Fruit fly (Drosophila melanogaster) whole organism, embryonic: Measurements from ENCODE around the gene Vha55.

Experiments
- Antp ChIP-seq: fragments of 200-800 bp; sonication (Bioruptor generic); optimal IDR thresholded peaks from 3 replicates; lab custom pipeline; 2016; ENCODE audit warnings: missing biosample characterization, missing genetic modification characterization
- CG10543 ChIP-seq: fragments of 200-800 bp; sonication (Bioruptor generic); optimal IDR thresholded peaks from 3 replicates; lab custom pipeline; 2017; ENCODE audit warnings: missing biosample characterization, mild to moderate bottlenecking, missing genetic modification characterization, moderate library complexity
- CG12769 ChIP-seq: fragments of 200-800 bp; sonication (Bioruptor generic); optimal IDR thresholded peaks from 2 replicates; lab custom pipeline; 2019; ENCODE audit warnings: missing biosample characterization, mild to moderate bottlenecking, missing genetic modification characterization, moderate library complexity
- CG14965 ChIP-seq: fragments of 200-800 bp; sonication (Bioruptor generic); optimal IDR thresholded peaks from 2 replicates; lab custom pipeline; 2016; ENCODE audit warnings: missing biosample characterization, missing genetic modification characterization, borderline replicate concordance
- CG1647 ChIP-seq: fragments of 200-800 bp; sonication (Bioruptor generic); optimal IDR thresholded peaks from 3 replicates; lab custom pipeline; 2016; ENCODE audit warnings: missing biosample characterization, missing genetic modification characterization
- CG17328 ChIP-seq: fragments of 200-800 bp; sonication (Bioruptor generic); IDR thresholded peaks from 2 replicates; pipeline ENCODE4 v1.3.6; 2022; ENCODE audit warnings: missing biosample characterization, missing genetic modification characterization
- CG17912 ChIP-seq: fragments of 200-800 bp; sonication (Bioruptor generic); optimal IDR thresholded peaks from 2 replicates; lab custom pipeline; 2018; ENCODE audit warnings: missing biosample characterization, mild to moderate bottlenecking, missing genetic modification characterization
- CG18011 ChIP-seq: fragments of 200-800 bp; sonication (Bioruptor generic); optimal IDR thresholded peaks from 2 replicates; lab custom pipeline; 2017; ENCODE audit warnings: missing biosample characterization, missing genetic modification characterization, mild to moderate bottlenecking, moderate library complexity, missing genotype
- CG2199 ChIP-seq: fragments of 200-800 bp; sonication (Bioruptor generic); IDR thresholded peaks from 3 replicates; pipeline ENCODE4 v1.3.6; 2022; ENCODE audit warnings: missing biosample characterization, missing genetic modification characterization
- CG31365 ChIP-seq: fragments of 200-800 bp; sonication (Bioruptor generic); optimal IDR thresholded peaks from 2 replicates; lab custom pipeline; 2018; ENCODE audit warnings: missing biosample characterization, mild to moderate bottlenecking, missing genetic modification characterization
- CG4424 ChIP-seq: fragments of 200-800 bp; sonication (Bioruptor generic); optimal IDR thresholded peaks from 3 replicates; lab custom pipeline; 2016; ENCODE audit warnings: missing biosample characterization, missing genetic modification characterization
- CG4707 ChIP-seq: fragments of 200-800 bp; sonication (Bioruptor generic); optimal IDR thresholded peaks from 2 replicates; lab custom pipeline; 2018; ENCODE audit warnings: missing biosample characterization, mild to moderate bottlenecking, missing genetic modification characterization, moderate library complexity
- CG8478 ChIP-seq: fragments of >200 bp; optimal IDR thresholded peaks from 2 replicates; lab custom pipeline; 2018
- CG9215 ChIP-seq: fragments of 200-800 bp; sonication (Bioruptor generic); IDR thresholded peaks from 2 replicates; pipeline ENCODE4 v1.3.6; 2022; ENCODE audit warnings: missing biosample characterization, missing genetic modification characterization
- CG9609 ChIP-seq: fragments of 200-800 bp; sonication (Bioruptor generic); optimal IDR thresholded peaks from 3 replicates; lab custom pipeline; 2016; ENCODE audit warnings: missing biosample characterization, missing genetic modification characterization
- CHES-1-like ChIP-seq: fragments of 200-800 bp; sonication (Bioruptor generic); optimal IDR thresholded peaks from 2 replicates; lab custom pipeline; 2016; ENCODE audit warnings: missing biosample characterization, missing genetic modification characterization
- CTCF ChIP-seq: fragments of 200-800 bp; sonication (Bioruptor generic); optimal IDR thresholded peaks from 2 replicates; lab custom pipeline; 2017; ENCODE audit warnings: missing biosample characterization, mild to moderate bottlenecking, missing genetic modification characterization, moderate library complexity
- Dip3 ChIP-seq: fragments of 200-800 bp; sonication (Bioruptor generic); optimal IDR thresholded peaks from 3 replicates; lab custom pipeline; 2016; ENCODE audit warnings: missing biosample characterization, missing genetic modification characterization
- Eip74EF ChIP-seq, 2 experiments: fragments of 200-800 bp in 1 of 2; fragments of >200 bp in 1 of 2; sonication (Bioruptor generic) in 1 of 2; optimal IDR thresholded peaks; 2 replicates each; lab custom pipeline; 2017 to 2019; ENCODE audit warnings: missing biosample characterization in 2 of 2, missing genetic modification characterization in 2 of 2, mild to moderate bottlenecking in 1 of 2, moderate library complexity in 1 of 2
- Ets65A ChIP-seq: fragments of 200-800 bp; sonication (Bioruptor generic); peaks from one replicate; lab custom pipeline; 2016; ENCODE audit warnings: missing biosample characterization, missing genetic modification characterization
- Fer1 ChIP-seq: fragments of 200-800 bp; sonication (Bioruptor generic); optimal IDR thresholded peaks from 2 replicates; lab custom pipeline; 2017; ENCODE audit warnings: missing biosample characterization, mild to moderate bottlenecking, missing genetic modification characterization
- HLH4C ChIP-seq: fragments of 200-800 bp; sonication (Bioruptor generic); IDR thresholded peaks from 3 replicates; pipeline ENCODE4 v1.3.6; 2022; ENCODE audit warnings: missing biosample characterization, missing genetic modification characterization; ENCODE audit not compliant: partially characterized antibody
- Hand ChIP-seq: fragments of 200-800 bp; sonication (Bioruptor generic); optimal IDR thresholded peaks from 2 replicates; lab custom pipeline; 2017; ENCODE audit warnings: mild to moderate bottlenecking, missing biosample characterization, missing genetic modification reagents, missing genetic modification characterization
- Hmx ChIP-seq: fragments of 200-800 bp; sonication (Bioruptor generic); optimal IDR thresholded peaks from 2 replicates; lab custom pipeline; 2016; ENCODE audit warnings: missing biosample characterization, missing genetic modification characterization
- PHDP ChIP-seq: fragments of 200-800 bp; sonication (Bioruptor generic); optimal IDR thresholded peaks from 3 replicates; lab custom pipeline; 2018; ENCODE audit warnings: missing biosample characterization, mild to moderate bottlenecking, missing genetic modification characterization, moderate library complexity
- Poxn ChIP-seq: fragments of 200-800 bp; sonication (Bioruptor generic); IDR thresholded peaks from 2 replicates; pipeline ENCODE4 v1.3.6; 2022; ENCODE audit warnings: missing biosample characterization, missing genetic modification characterization
- Rfx ChIP-seq: fragments of 200-800 bp; sonication (Bioruptor generic); IDR thresholded peaks from 2 replicates; pipeline ENCODE4 v1.3.6; 2022; ENCODE audit warnings: missing biosample characterization, missing genetic modification characterization
- Side ChIP-seq: fragments of 200-800 bp; sonication (Bioruptor generic); optimal IDR thresholded peaks from 2 replicates; lab custom pipeline; 2016; ENCODE audit warnings: missing biosample characterization, missing genetic modification characterization
- Xbp1 ChIP-seq: fragments of 200-800 bp; sonication (Bioruptor generic); optimal IDR thresholded peaks from 3 replicates; lab custom pipeline; 2016; ENCODE audit warnings: missing biosample characterization, mild to moderate bottlenecking, missing genetic modification characterization
- ab ChIP-seq: fragments of 200-800 bp; sonication (Bioruptor generic); optimal IDR thresholded peaks from 2 replicates; lab custom pipeline; 2016; ENCODE audit warnings: missing biosample characterization, missing genetic modification characterization
- amos ChIP-seq: fragments of 200-800 bp; sonication (Bioruptor generic); IDR thresholded peaks from 2 replicates; pipeline ENCODE4 v1.3.6; 2022; ENCODE audit warnings: missing biosample characterization, missing genetic modification characterization; ENCODE audit not compliant: partially characterized antibody
- crol ChIP-seq: fragments of 200-800 bp; sonication (Bioruptor generic); IDR thresholded peaks from 2 replicates; pipeline ENCODE4 v1.3.6; 2022; ENCODE audit warnings: missing biosample characterization, missing genetic modification characterization
- dmrt11E ChIP-seq: fragments of 200-800 bp; sonication (Bioruptor generic); optimal IDR thresholded peaks from 3 replicates; lab custom pipeline; 2018; ENCODE audit warnings: missing biosample characterization, mild to moderate bottlenecking, missing genetic modification characterization, moderate library complexity
- eyg ChIP-seq: fragments of 200-800 bp; sonication (Bioruptor generic); optimal IDR thresholded peaks from 3 replicates; lab custom pipeline; 2016; ENCODE audit warnings: missing biosample characterization, missing genetic modification characterization
- lab ChIP-seq: fragments of 200-800 bp; sonication (Bioruptor generic); optimal IDR thresholded peaks from 3 replicates; lab custom pipeline; 2017; ENCODE audit warnings: missing biosample characterization, missing genetic modification characterization, mild to moderate bottlenecking, moderate library complexity, missing genetic modification reagents
- mld ChIP-seq: fragments of 200-800 bp; sonication (Bioruptor generic); IDR thresholded peaks from 3 replicates; pipeline ENCODE4 v1.3.6; 2022; ENCODE audit warnings: missing biosample characterization, missing genetic modification characterization; ENCODE audit not compliant: partially characterized antibody
- sr ChIP-seq: fragments of 200-800 bp; sonication (Bioruptor generic); IDR thresholded peaks from 3 replicates; pipeline ENCODE4 v1.3.6; 2022; ENCODE audit warnings: missing biosample characterization, missing genetic modification characterization
- stwl ChIP-seq: fragments of 200-800 bp; sonication (Bioruptor generic); optimal IDR thresholded peaks from 3 replicates; lab custom pipeline; 2018; ENCODE audit warnings: missing biosample characterization, mild to moderate bottlenecking, missing genetic modification characterization, moderate library complexity
- tap ChIP-seq: fragments of 200-800 bp; optimal IDR thresholded peaks from 3 replicates; lab custom pipeline; 2019; ENCODE audit warnings: missing biosample characterization, mild to moderate bottlenecking, missing genetic modification characterization, moderate library complexity
- tna ChIP-seq: fragments of 200-800 bp; sonication (Bioruptor generic); IDR thresholded peaks from 2 replicates; pipeline ENCODE4 v1.3.6; 2022; ENCODE audit warnings: missing biosample characterization, missing genetic modification characterization; ENCODE audit not compliant: partially characterized antibody
- vfl ChIP-seq: fragments of 200-800 bp; sonication (Bioruptor generic); optimal IDR thresholded peaks from 2 replicates; lab custom pipeline; 2016; ENCODE audit warnings: missing biosample characterization, missing genetic modification characterization
- vnd ChIP-seq: fragments of 200-800 bp; sonication (Bioruptor generic); IDR thresholded peaks from 3 replicates; pipeline ENCODE4 v1.3.6; 2022; ENCODE audit warnings: missing biosample characterization, missing genetic modification characterization; ENCODE audit not compliant: partially characterized antibody
- zen ChIP-seq: fragments of 200-800 bp; sonication (Bioruptor generic); optimal IDR thresholded peaks from 3 replicates; lab custom pipeline; 2018; ENCODE audit warnings: missing biosample characterization, mild to moderate bottlenecking, missing genetic modification characterization, moderate library complexity

Gene Vha55

dm6 chr3R:12644621-12645310, 17.1 kb upstream of the Vha55 start (continued):
- TF ChIP-seq CG17328 (GFP tag; lab: Robert Waterston, UW) (0 out of 2 replicates have a peak, but pooled peaks have one; percentile 19), Poxn (GFP tag; lab: Robert Waterston, UW) (no peak), Rfx (GFP tag; lab: Robert Waterston, UW) (no peak), Xbp1 (GFP tag; lab: Kevin White, UChicago) (peak; percentile 20), CG4707 (peak; percentile 16), Side (GFP tag; lab: Kevin White, UChicago) (no peak), CG17912 (no peak), CG10543 (GFP tag; lab: Kevin White, UChicago) (no peak)

dm6 chr3R:12642051-12642532, 14.5 kb upstream of the Vha55 start, which contains the start of gene CG6753:
CG6753 (minus strand) TSS chr3R:12642482.
- TF ChIP-seq CHES-1-like (GFP tag; lab: Kevin White, UChicago) (no peak), vnd (GFP tag; lab: Robert Waterston, UW) (0 out of 3 replicates have a peak, but pooled peaks have one; percentile 16)
- TF ChIP-seq, all 482 proteins: peak for 1

dm6 chr3R:12641620-12642019, 14.0 kb upstream of the Vha55 start:
- peak; percentile 71 for TF ChIP-seq CG8478
- TF ChIP-seq Ets65A (GFP tag; lab: Kevin White, UChicago): peak; percentile 84
- TF ChIP-seq lab (GFP tag; lab: Kevin White, UChicago): no peak
- TF ChIP-seq amos (GFP tag; lab: Robert Waterston, UW): no peak

- no peak for TF ChIP-seq CG18011 (GFP tag; lab: Kevin White, UChicago)
- no peak for TF ChIP-seq mld
- TF ChIP-seq PHDP (tag; lab: Kevin White, UChicago): no peak
- peak; percentile 90 for TF ChIP-seq CG31365 (tag; lab: Kevin White, UChicago)
- TF ChIP-seq CG4424: no peak
- TF ChIP-seq sr (GFP tag; lab: Robert Waterston, UW): no peak
- TF ChIP-seq CG1647 (GFP tag; lab: Kevin White, UChicago): no peak
- peak; percentile 41 for TF ChIP-seq stwl (tag; lab: Kevin White, UChicago)
- TF ChIP-seq CG9609 (GFP tag; lab: Kevin White, UChicago): no peak
- peak in 1 of 2 experiments; percentile 42 for TF ChIP-seq Eip74EF (GFP tag; optimal IDR thresholded peaks at IDR 0.05; lab: Kevin White, UChicago)
- no peak for TF ChIP-seq CG14965 (GFP tag; lab: Kevin White, UChicago)
- no peak for TF ChIP-seq tap
- peak; percentile 79 for TF ChIP-seq CTCF (GFP tag; lab: Kevin White, UChicago)
- TF ChIP-seq tna (GFP tag; lab: Robert Waterston, UW): no peak
- TF ChIP-seq zen (tag; lab: Kevin White, UChicago): peak; percentile 43
- TF ChIP-seq Hand (GFP tag; lab: Kevin White, UChicago): no peak
- TF ChIP-seq ab (GFP tag; lab: Kevin White, UChicago): no peak
- no peak for TF ChIP-seq dmrt11E (tag; lab: Kevin White, UChicago)
- no peak for TF ChIP-seq CG12769 (tag; lab: Kevin White, UChicago)
- TF ChIP-seq amos (GFP tag; lab: Robert Waterston, UW): peak; percentile 61; the same call in 1 of the 2 replicates
- TF ChIP-seq Antp (GFP tag; lab: Kevin White, UChicago): no peak
- no peak for TF ChIP-seq eyg (GFP tag; lab: Kevin White, UChicago)
- TF ChIP-seq vfl (GFP tag; lab: Kevin White, UChicago): no peak
- no peak for TF ChIP-seq vnd (GFP tag; lab: Robert Waterston, UW)
- TF ChIP-seq Hmx (GFP tag; lab: Kevin White, UChicago): no peak
- no peak; the same call in 2 of the 3 replicates for TF ChIP-seq HLH4C
- TF ChIP-seq crol: no peak
- TF ChIP-seq Dip3 (GFP tag; lab: Kevin White, UChicago): no peak
- TF ChIP-seq CG9215 (GFP tag; lab: Robert Waterston, UW): no peak
- no peak for TF ChIP-seq Fer1
- peak; percentile 92 for TF ChIP-seq CG2199 (GFP tag; lab: Robert Waterston, UW)
These were observed 10.4 kb upstream of the Vha55 start, which contains the start of gene CG11608 for dm6 chr3R:12637961-12638531. CG11608 (plus strand) TSS chr3R:12638481.
